Worm (Caenorhabditis elegans) whole organism, early embryonic: ENCODE results near the gene nhr-125.

ENCODE experiments used
- ama-1 ChIP-seq: fragments of 150-350 bp; optimal IDR thresholded peaks from 2 replicates; lab custom pipeline; 2014
- ceh-36 ChIP-seq: sonication (generic microtip); optimal IDR thresholded peaks from 2 replicates; lab custom pipeline; 2016; ENCODE audit warnings: missing genetic modification characterization, inconsistent platforms, missing compliant biosample characterization
- ets-7 ChIP-seq: sonication (generic microtip); optimal IDR thresholded peaks from 2 replicates; lab custom pipeline; 2016; ENCODE audit warnings: missing genotype, missing genetic modification characterization, missing compliant biosample characterization
- hmg-4 ChIP-seq: fragments of 200-800 bp; sonication (Bioruptor generic); optimal IDR thresholded peaks from 2 replicates; lab custom pipeline; 2018; ENCODE audit warnings: mild to moderate bottlenecking, missing genetic modification characterization, missing compliant biosample characterization
- pes-1 ChIP-seq: fragments of 200-800 bp; sonication (Bioruptor generic); IDR thresholded peaks from 2 replicates; pipeline ENCODE4 v1.3.6; 2022; ENCODE audit warnings: missing genetic modification reagents, missing genetic modification characterization, missing compliant biosample characterization
- sea-1 ChIP-seq: fragments of 200-800 bp; sonication (Bioruptor generic); conservative IDR thresholded peaks from 2 replicates; pipeline ENCODE4 v1.3.6; 2022; ENCODE audit warnings: missing genetic modification characterization, missing compliant biosample characterization
- tbx-37 ChIP-seq: fragments of 200-800 bp; sonication (Bioruptor generic); conservative IDR thresholded peaks from 2 replicates; pipeline ENCODE4 v1.3.6; 2022; ENCODE audit warnings: missing genetic modification reagents, missing genetic modification characterization, missing compliant biosample characterization
- tra-4 ChIP-seq: sonication (generic microtip); optimal IDR thresholded peaks from 2 replicates; lab custom pipeline; 2017; ENCODE audit warnings: missing genetic modification characterization, missing compliant biosample characterization

DNA sequence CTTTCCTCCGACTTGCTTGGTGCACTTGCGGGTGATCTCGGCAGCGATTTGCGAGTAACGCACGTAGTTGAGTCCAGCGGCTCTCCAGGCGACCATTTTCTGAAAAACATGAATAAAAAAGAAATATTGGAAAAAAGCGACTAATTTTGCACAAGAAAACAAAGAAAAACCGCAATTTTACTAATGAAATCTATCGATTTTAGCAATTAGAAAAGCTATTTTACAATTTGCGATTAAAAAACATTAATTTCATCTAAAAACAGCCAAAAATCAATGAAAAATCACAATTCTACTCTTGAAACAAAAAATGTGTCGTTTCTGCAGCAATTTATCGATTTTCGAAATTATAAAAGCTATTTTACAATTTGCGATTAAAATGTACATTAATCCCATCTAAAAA lies 21.0 kb upstream of the nhr-125 start, which contains the start of gene hpo-18:
- no peak for TF ChIP-seq ama-1 (lab: Kevin White, UChicago)
- no peak for TF ChIP-seq tra-4 (tag; lab: Kevin White, UChicago)
- TF ChIP-seq sea-1 (GFP tag; lab: Robert Waterston, UW) = no peak
- TF ChIP-seq ets-7 (tag; lab: Kevin White, UChicago) = no peak
- no peak for TF ChIP-seq tbx-37 (GFP tag; lab: Robert Waterston, UW)
- TF ChIP-seq pes-1 (GFP tag; lab: Robert Waterston, UW) = no peak
- TF ChIP-seq hmg-4 (GFP tag; lab: Kevin White, UChicago) = no peak
- TF ChIP-seq ceh-36 (tag; lab: Kevin White, UChicago) = no peak
